Worm (Caenorhabditis elegans): ENCODE results near the gene marg-1.

The marg-1 gene

DNA sequence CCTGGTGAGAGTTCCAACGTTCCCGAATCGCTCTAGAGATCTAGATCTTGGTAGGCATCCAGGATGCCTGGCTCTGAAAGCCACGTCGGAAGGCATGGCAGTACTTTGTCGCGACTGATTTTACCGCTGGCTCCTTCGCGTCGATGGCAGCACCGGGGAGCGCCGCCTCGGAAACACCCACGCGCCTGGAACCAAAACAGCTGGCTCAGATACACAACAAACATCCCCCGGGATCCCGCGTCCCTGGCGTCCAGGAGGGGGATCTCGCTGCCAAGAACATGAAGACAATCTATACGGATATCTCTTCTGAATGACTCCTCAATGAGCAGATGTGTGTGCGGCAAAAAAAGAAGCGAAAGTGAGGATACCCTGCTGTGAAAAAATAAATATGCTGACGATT is 47.6 kb downstream of the marg-1 start:
- TF ChIP-seq Y75B8A.6 (GFP tag; IDR thresholded peaks at IDR 0.05) (no peak), nhr-10 (tag; optimal IDR thresholded peaks at IDR 0.05) (no peak), daf-12 (tag; optimal IDR thresholded peaks at IDR 0.05) (no peak), dpl-1 (GFP tag; optimal IDR thresholded peaks at IDR 0.05) (no peak), vab-7 (GFP tag; IDR thresholded peaks at IDR 0.05) (0 out of 2 replicates have a peak, but pooled peaks have one; percentile 15), set-16 (GFP tag; IDR thresholded peaks at IDR 0.05) (peak; percentile 91), tra-1 (GFP tag; IDR thresholded peaks at IDR 0.05) (peak; percentile 15; the same call in 1 of the 2 replicates), arid-1 (GFP tag; conservative IDR thresholded peaks at IDR 0.05) (no peak), cey-2 (tag; optimal IDR thresholded peaks at IDR 0.05; ENCODE audit: borderline replicate concordance, insufficient read depth) (no peak), attf-4 (tag; optimal IDR thresholded peaks at IDR 0.05) (no peak), lin-15B (tag; optimal IDR thresholded peaks at IDR 0.05) (no peak), aha-1 (tag) (no peak), snpc-1.2 (GFP tag; IDR thresholded peaks at IDR 0.05) (no peak), hlh-11 (tag; optimal IDR thresholded peaks at IDR 0.05) (peak; percentile 50), F26F4.8 (GFP tag; conservative IDR thresholded peaks at IDR 0.05) (no peak), mxl-3 (GFP tag; optimal IDR thresholded peaks at IDR 0.05) (no peak), nhr-48 (tag; optimal IDR thresholded peaks at IDR 0.05) (no peak), unc-62 (GFP tag; optimal IDR thresholded peaks at IDR 0.05 in 1 of 2) (peak in 1 of 2 experiments; percentile 21), unc-62 (tag; optimal IDR thresholded peaks at IDR 0.05) (no peak), daf-16 (GFP tag; optimal IDR thresholded peaks at IDR 0.05) (peak in 1 of 2 experiments; percentile 54), daf-16 (tag; optimal IDR thresholded peaks at IDR 0.05) (no peak), ztf-7 (tag; optimal IDR thresholded peaks at IDR 0.05) (no peak)

ce11 chrX:3728970-3729369 is 52.0 kb downstream of the marg-1 start, which contains the start of gene aex-4:
aex-4 (plus strand) TSS chrX:3729281.
- TF ChIP-seq R02D3.7 (tag; optimal IDR thresholded peaks at IDR 0.05) (no peak), daf-16 (GFP tag; optimal IDR thresholded peaks at IDR 0.05) (no peak), daf-16 (tag; optimal IDR thresholded peaks at IDR 0.05) (peak; percentile 89), pqm-1 (tag; optimal IDR thresholded peaks at IDR 0.05) (peak; percentile 98), nhr-77 (tag; optimal IDR thresholded peaks at IDR 0.05) (peak; percentile 50), php-3 (GFP tag; IDR thresholded peaks at IDR 0.05) (peak; percentile 75), ama-1 (optimal IDR thresholded peaks at IDR 0.05) (no peak), nhr-10 (tag; optimal IDR thresholded peaks at IDR 0.05) (no peak), nhr-28 (tag; optimal IDR thresholded peaks at IDR 0.05) (peak; percentile 93), hif-1 (tag; optimal IDR thresholded peaks at IDR 0.05) (peak in 1 of 2 experiments; percentile 93), daf-8 (GFP tag; IDR thresholded peaks at IDR 0.05) (no peak), dmd-6 (GFP tag; IDR thresholded peaks at IDR 0.05) (peak; percentile 94), aha-1 (tag) (peak; percentile 97), mep-1 (tag; optimal IDR thresholded peaks at IDR 0.05) (peak; percentile 21), hlh-30 (tag; optimal IDR thresholded peaks at IDR 0.05; ENCODE audit: insufficient read depth) (peak; percentile 35), ctbp-1 (GFP tag; IDR thresholded peaks at IDR 0.05) (no peak), nhr-48 (tag; optimal IDR thresholded peaks at IDR 0.05) (peak; percentile 54), lin-13 (GFP tag; optimal IDR thresholded peaks at IDR 0.05) (peak; percentile 6), lin-1 (GFP tag; IDR thresholded peaks at IDR 0.05) (peak; percentile 79), hlh-11 (tag; optimal IDR thresholded peaks at IDR 0.05) (peak; percentile 83), mdl-1 (tag; optimal IDR thresholded peaks at IDR 0.05) (peak in 1 of 2 experiments; percentile 54), T26A8.4 (GFP tag; IDR thresholded peaks at IDR 0.05) (0 out of 2 replicates have a peak, but pooled peaks have one; percentile 24), T20F7.1 (GFP tag; optimal IDR thresholded peaks at IDR 0.05) (peak; percentile 6), tra-1 (GFP tag; IDR thresholded peaks at IDR 0.05) (peak; percentile 58), fos-1 (tag; optimal IDR thresholded peaks at IDR 0.05) (no peak)
